Worm (Caenorhabditis elegans) whole organism, L4 larva: ENCODE data around the gene cyp-35A2.

Experiments used
- ama-1 ChIP-seq: fragments of 150-350 bp; optimal IDR thresholded peaks from 2 replicates; lab custom pipeline; 2014; ENCODE audit warnings: inconsistent platforms, mixed read lengths
- jun-1 ChIP-seq: fragments of 150-350 bp; optimal IDR thresholded peaks from 2 replicates; lab custom pipeline; 2014; ENCODE audit warnings: missing biosample characterization, missing genetic modification reagents, missing genetic modification characterization
- nhr-25 ChIP-seq: sonication (generic microtip); optimal IDR thresholded peaks from 2 replicates; lab custom pipeline; 2017; ENCODE audit warnings: missing genetic modification characterization, mild to moderate bottlenecking, missing compliant biosample characterization, antibody characterized with exemption, moderate library complexity, borderline replicate concordance; ENCODE audit not compliant: insufficient read depth
- php-3 ChIP-seq: fragments of 200-800 bp; sonication (Bioruptor generic); IDR thresholded peaks from 2 replicates; pipeline ENCODE4 v1.3.6; 2022; ENCODE audit warnings: missing genetic modification reagents, missing genetic modification characterization, missing compliant biosample characterization
- snpc-4 ChIP-seq: fragments of 150-350 bp; optimal IDR thresholded peaks from 2 replicates; lab custom pipeline; 2014; ENCODE audit warnings: missing biosample characterization, missing genetic modification characterization
- spr-1 ChIP-seq: sonication (generic microtip); optimal IDR thresholded peaks from 2 replicates; lab custom pipeline; 2016; ENCODE audit warnings: mild to moderate bottlenecking, missing genetic modification characterization, missing compliant biosample characterization
- unc-62 ChIP-seq, 3 experiments: fragments of 150-350 bp in 1 of 3; sonication (generic microtip); optimal IDR thresholded peaks in 2 of 3; peaks in 1 of 3; 1 replicate in 1 of 3; 2 replicates in 2 of 3; lab custom pipeline; 2014 to 2017; ENCODE audit warnings: missing biosample characterization in 3 of 3, missing genetic modification characterization in 3 of 3, missing genetic modification reagents in 3 of 3, missing genotype in 1 of 3
- zag-1 ChIP-seq: fragments of 150-350 bp; optimal IDR thresholded peaks from 2 replicates; lab custom pipeline; 2014; ENCODE audit warnings: missing biosample characterization, missing genetic modification characterization
- ztf-11 ChIP-seq: fragments of 150-350 bp; optimal IDR thresholded peaks from 2 replicates; lab custom pipeline; 2014; ENCODE audit warnings: missing biosample characterization, missing genetic modification characterization

DNA sequence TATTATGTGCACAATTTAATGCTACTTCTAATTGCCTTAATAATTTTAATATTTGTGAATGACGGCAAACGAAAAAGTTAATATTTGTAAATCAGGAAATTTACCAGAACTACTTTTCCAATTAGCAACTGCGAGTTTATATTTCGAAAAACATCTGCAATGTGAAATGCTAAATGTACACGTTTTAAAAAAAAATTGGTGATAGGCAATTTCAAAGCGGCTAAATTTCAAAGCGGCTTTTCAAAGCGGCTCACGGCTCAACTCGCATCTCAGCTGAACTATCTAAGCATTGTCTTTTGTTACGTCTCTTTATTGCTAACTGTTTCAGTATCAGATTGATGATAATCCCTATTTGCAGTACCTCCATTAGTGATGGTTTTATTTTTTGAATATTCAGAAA is 24.2 kb downstream of the cyp-35A2 start, which contains the start of gene srh-187:
- no peak for TF ChIP-seq zag-1 (tag; lab: Kevin White, UChicago)
- TF ChIP-seq spr-1, result no peak
- TF ChIP-seq php-3 (GFP tag; lab: Robert Waterston, UW), result no peak
- no peak for TF ChIP-seq nhr-25 (tag; lab: Kevin White, UChicago)
- no peak for TF ChIP-seq ztf-11
- no peak for TF ChIP-seq ama-1
- TF ChIP-seq snpc-4 (tag; lab: Kevin White, UChicago), result no peak
- no peak for TF ChIP-seq unc-62 (GFP tag; optimal IDR thresholded peaks at IDR 0.05 in 1 of 2; lab: Kevin White, UChicago)
- no peak for TF ChIP-seq unc-62 (tag; optimal IDR thresholded peaks at IDR 0.05; lab: Kevin White, UChicago)
- no peak for TF ChIP-seq jun-1 (tag; lab: Kevin White, UChicago)
